Fruit fly (Drosophila melanogaster): ENCODE data around the gene CREG.

The CREG gene

dm6 chr3R:17401289-17401752, 6.9 kb upstream of the CREG start (continued):
- TF ChIP-seq Blimp-1 (GFP tag; optimal IDR thresholded peaks at IDR 0.05) (no peak), acj6 (GFP tag; optimal IDR thresholded peaks at IDR 0.05) (peak; percentile 23), salr (GFP tag; optimal IDR thresholded peaks at IDR 0.05) (no peak), esn (GFP tag; optimal IDR thresholded peaks at IDR 0.05) (peak; percentile 44), Smox (GFP tag; optimal IDR thresholded peaks at IDR 0.05) (peak; percentile 57), Ets96B (tag; optimal IDR thresholded peaks at IDR 0.05) (no peak), Hr39 (GFP tag; optimal IDR thresholded peaks at IDR 0.05) (peak; percentile 51), cyc (GFP tag; optimal IDR thresholded peaks at IDR 0.05) (no peak), CG11902 (GFP tag; optimal IDR thresholded peaks at IDR 0.05) (no peak), achi (GFP tag; optimal IDR thresholded peaks at IDR 0.05) (peak; percentile 28), CG3919 (GFP tag; optimal IDR thresholded peaks at IDR 0.05) (no peak), Sox15 (GFP tag; optimal IDR thresholded peaks at IDR 0.05) (no peak), Hr4 (GFP tag; optimal IDR thresholded peaks at IDR 0.05) (peak; percentile 74), net (GFP tag; optimal IDR thresholded peaks at IDR 0.05) (no peak), CG4318 (GFP tag; optimal IDR thresholded peaks at IDR 0.05) (no peak), CG6163 (GFP tag; IDR thresholded peaks at IDR 0.05) (no peak)

DNA sequence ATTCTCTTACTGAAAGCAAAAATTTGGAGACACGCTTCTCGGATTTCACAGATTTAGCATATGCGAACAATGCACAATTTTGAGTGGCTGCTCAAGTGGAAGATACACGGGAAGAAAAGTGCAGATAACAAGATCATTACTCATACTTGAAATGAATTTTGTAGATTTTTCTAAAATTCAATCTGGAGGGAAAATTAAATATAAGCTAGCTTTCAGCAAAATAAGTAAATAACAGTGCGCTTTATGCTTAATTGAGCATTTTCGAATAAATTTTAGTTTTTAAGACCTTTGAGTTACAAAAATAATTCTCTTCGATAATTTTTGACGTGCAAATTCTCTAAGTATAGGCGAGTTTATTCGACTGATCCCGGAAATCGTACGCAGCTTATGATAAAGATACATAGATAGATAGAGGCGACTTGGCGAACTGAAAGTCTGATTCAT, 6.3 kb upstream of the CREG start:
- peak; percentile 83 for TF ChIP-seq CG3919 (GFP tag; optimal IDR thresholded peaks at IDR 0.05)
- no peak; the same call in 1 of the 2 replicates for TF ChIP-seq CG11294 (GFP tag; IDR thresholded peaks at IDR 0.05)
- TF ChIP-seq Smox (GFP tag; optimal IDR thresholded peaks at IDR 0.05) = peak; percentile 39
- peak; percentile 65 for TF ChIP-seq Hr4 (GFP tag; optimal IDR thresholded peaks at IDR 0.05)
- TF ChIP-seq dac (GFP tag; optimal IDR thresholded peaks at IDR 0.05) = peak; percentile 34
- TF ChIP-seq dsx (GFP tag; optimal IDR thresholded peaks at IDR 0.05; ENCODE audit: poor library complexity, severe bottlenecking) = peak; percentile 69
- peak; percentile 36 for TF ChIP-seq CG34406 (GFP tag; optimal IDR thresholded peaks at IDR 0.05)
- TF ChIP-seq pdm3 (GFP tag; optimal IDR thresholded peaks at IDR 0.05) = peak; percentile 59
- no peak for TF ChIP-seq Gug (GFP tag; IDR thresholded peaks at IDR 0.05)
- peak; percentile 31 for TF ChIP-seq Blimp-1 (GFP tag; optimal IDR thresholded peaks at IDR 0.05)
- TF ChIP-seq CG8632 (GFP tag; optimal IDR thresholded peaks at IDR 0.05) = peak; percentile 29
- TF ChIP-seq cyc (GFP tag; optimal IDR thresholded peaks at IDR 0.05) = peak; percentile 75
- TF ChIP-seq eg (GFP tag; IDR thresholded peaks at IDR 0.05) = 0 out of 3 replicates have a peak, but pooled peaks have one; percentile 40
- TF ChIP-seq CG4318 (GFP tag; optimal IDR thresholded peaks at IDR 0.05) = peak; percentile 31
- peak; percentile 55 for TF ChIP-seq OdsH (GFP tag; optimal IDR thresholded peaks at IDR 0.05)
- peak; percentile 78 for TF ChIP-seq CG10669 (GFP tag; optimal IDR thresholded peaks at IDR 0.05)
- TF ChIP-seq CG16779 (tag; optimal IDR thresholded peaks at IDR 0.05) = peak; percentile 17
- peak; percentile 84 for TF ChIP-seq topi (GFP tag; optimal IDR thresholded peaks at IDR 0.05)
- peak; percentile 67 for TF ChIP-seq CG6276 (GFP tag; optimal IDR thresholded peaks at IDR 0.05)
- peak; percentile 50 for TF ChIP-seq Hr39 (GFP tag; optimal IDR thresholded peaks at IDR 0.05)
- peak; percentile 14 for TF ChIP-seq Sox102F (GFP tag; optimal IDR thresholded peaks at IDR 0.05)
- TF ChIP-seq ss (GFP tag; optimal IDR thresholded peaks at IDR 0.05) = peak; percentile 44 to 67
- peak; percentile 57 for TF ChIP-seq Met (GFP tag; optimal IDR thresholded peaks at IDR 0.05)
- no peak for TF ChIP-seq CG9139 (GFP tag; optimal IDR thresholded peaks at IDR 0.05)
- TF ChIP-seq CG32006 (GFP tag; optimal IDR thresholded peaks at IDR 0.05) = peak; percentile 69
- peak; percentile 72 for TF ChIP-seq esn (GFP tag; optimal IDR thresholded peaks at IDR 0.05)
- TF ChIP-seq CG8319 (GFP tag; optimal IDR thresholded peaks at IDR 0.05) = no peak
- TF ChIP-seq Ets21C (GFP tag; optimal IDR thresholded peaks at IDR 0.05) = peak; percentile 49
- TF ChIP-seq CG15336 (GFP tag; IDR thresholded peaks at IDR 0.05) = peak; percentile 48
- peak; percentile 49 for TF ChIP-seq CG31627 (GFP tag; optimal IDR thresholded peaks at IDR 0.05)
- peak; percentile 73 for TF ChIP-seq CG11902 (GFP tag; optimal IDR thresholded peaks at IDR 0.05)
- peak; percentile 20 for TF ChIP-seq CG1621 (tag; optimal IDR thresholded peaks at IDR 0.05)
- peak; percentile 20 for TF ChIP-seq fd85E (GFP tag; optimal IDR thresholded peaks at IDR 0.05)
- peak; percentile 77 for TF ChIP-seq Eip75B (GFP tag; optimal IDR thresholded peaks at IDR 0.05)
- TF ChIP-seq svp (GFP tag) = peak; percentile 96
- peak; percentile 77 for TF ChIP-seq CG11762 (GFP tag; optimal IDR thresholded peaks at IDR 0.05; ENCODE audit: insufficient read depth)
- TF ChIP-seq salr (GFP tag; optimal IDR thresholded peaks at IDR 0.05) = no peak
- peak; percentile 19 for TF ChIP-seq Sox15 (GFP tag; optimal IDR thresholded peaks at IDR 0.05)
- TF ChIP-seq Lpt (GFP tag; optimal IDR thresholded peaks at IDR 0.05) = peak; percentile 70
- TF ChIP-seq CG10631 (GFP tag; optimal IDR thresholded peaks at IDR 0.05) = peak; percentile 63
- no peak for TF ChIP-seq Hr38 (GFP tag; optimal IDR thresholded peaks at IDR 0.05)
- TF ChIP-seq CG6808 (GFP tag; optimal IDR thresholded peaks at IDR 0.05) = peak; percentile 58
- no peak for TF ChIP-seq Eip93F (GFP tag; optimal IDR thresholded peaks at IDR 0.05)
